Worm (Caenorhabditis elegans): ENCODE measurements around the gene unc-64.

- TF ChIP-seq egl-5 (tag; optimal IDR thresholded peaks at IDR 0.05) = no peak
- no peak for TF ChIP-seq lin-15B (tag; optimal IDR thresholded peaks at IDR 0.05)
- TF ChIP-seq nfya-1 (tag; optimal IDR thresholded peaks at IDR 0.05; ENCODE audit: insufficient read depth) = no peak
- no peak for TF ChIP-seq nhr-25 (tag; optimal IDR thresholded peaks at IDR 0.05)
- TF ChIP-seq unc-39 (tag; optimal IDR thresholded peaks at IDR 0.05) = no peak
- no peak for TF ChIP-seq lin-39 (tag; optimal IDR thresholded peaks at IDR 0.05)
- TF ChIP-seq ZK546.5 (tag; optimal IDR thresholded peaks at IDR 0.05) = no peak
- no peak for TF ChIP-seq pha-4 (tag; optimal IDR thresholded peaks at IDR 0.05)
- TF ChIP-seq hmg-11 (tag; optimal IDR thresholded peaks at IDR 0.05) = no peak
- no peak for TF ChIP-seq tbx-2 (tag; optimal IDR thresholded peaks at IDR 0.05)
- TF ChIP-seq snpc-4 (tag; optimal IDR thresholded peaks at IDR 0.05) = no peak
- no peak for TF ChIP-seq skn-1 (tag; optimal IDR thresholded peaks at IDR 0.05)
These were observed at the start of gene unc-64 for ce11 chrIII:13276958-13277357.

Data from whole organism, L3 larva.